Worm (Caenorhabditis elegans): Measurements from ENCODE around the gene R02E4.1.

Gene R02E4.1

ce11 chrX:4147600-4148448 is 43.5 kb upstream of the R02E4.1 start:
- TF ChIP-seq sup-37 (GFP tag; optimal IDR thresholded peaks at IDR 0.05) = no peak
- TF ChIP-seq hlh-4 (tag; optimal IDR thresholded peaks at IDR 0.05) = peak; percentile 10
- no peak for TF ChIP-seq sptf-1 (tag; optimal IDR thresholded peaks at IDR 0.05)
- TF ChIP-seq fos-1 (tag; optimal IDR thresholded peaks at IDR 0.05) = no peak
- peak; percentile 6 for TF ChIP-seq lin-39 (tag; optimal IDR thresholded peaks at IDR 0.05)
- TF ChIP-seq mdl-1 (tag; optimal IDR thresholded peaks at IDR 0.05) = no peak
- no peak for TF ChIP-seq elt-3 (tag; optimal IDR thresholded peaks at IDR 0.05)
- TF ChIP-seq mab-9 (GFP tag; IDR thresholded peaks at IDR 0.05) = no peak
- TF ChIP-seq nhr-19 (GFP tag; conservative IDR thresholded peaks at IDR 0.05) = no peak; the same call in 1 of the 2 replicates
- TF ChIP-seq lin-13 (GFP tag; optimal IDR thresholded peaks at IDR 0.05) = no peak
- no peak for TF ChIP-seq ceh-88 (GFP tag; IDR thresholded peaks at IDR 0.05)
- no peak for TF ChIP-seq tlp-1 (tag; optimal IDR thresholded peaks at IDR 0.05)
- TF ChIP-seq lin-35 (GFP tag; optimal IDR thresholded peaks at IDR 0.05) = no peak
- TF ChIP-seq nhr-11 (tag; optimal IDR thresholded peaks at IDR 0.05) = peak; percentile 33
- TF ChIP-seq ets-5 (GFP tag; IDR thresholded peaks at IDR 0.05) = no peak
- TF ChIP-seq sox-4 (tag; optimal IDR thresholded peaks at IDR 0.05) = no peak
- no peak for TF ChIP-seq irx-1 (tag; optimal IDR thresholded peaks at IDR 0.05)
- TF ChIP-seq lir-3 (tag; optimal IDR thresholded peaks at IDR 0.05; ENCODE audit: poor library complexity) = no peak
- no peak for TF ChIP-seq isw-1 (GFP tag; IDR thresholded peaks at IDR 0.05)
- TF ChIP-seq C34B4.2 (tag; optimal IDR thresholded peaks at IDR 0.05) = no peak
- no peak for TF ChIP-seq hpl-2 (GFP tag; optimal IDR thresholded peaks at IDR 0.05)
- TF ChIP-seq pag-3 (tag; optimal IDR thresholded peaks at IDR 0.05; ENCODE audit: borderline replicate concordance, insufficient read depth) = no peak
- no peak for TF ChIP-seq nhr-28 (tag; optimal IDR thresholded peaks at IDR 0.05)
- no peak for TF ChIP-seq elt-2 (tag; optimal IDR thresholded peaks at IDR 0.05)
- no peak for TF ChIP-seq zag-1 (tag; optimal IDR thresholded peaks at IDR 0.05)
- TF ChIP-seq grh-1 (GFP tag; IDR thresholded peaks at IDR 0.05) = no peak
- peak; percentile 35 for TF ChIP-seq dsc-1 (tag; optimal IDR thresholded peaks at IDR 0.05)
- no peak for TF ChIP-seq efl-3 (GFP tag; optimal IDR thresholded peaks at IDR 0.05)
- no peak for TF ChIP-seq F16B12.6 (tag; optimal IDR thresholded peaks at IDR 0.05)
- TF ChIP-seq zip-4 (GFP tag; optimal IDR thresholded peaks at IDR 0.05) = no peak
- no peak for TF ChIP-seq ces-1 (GFP tag; optimal IDR thresholded peaks at IDR 0.05)
- no peak for TF ChIP-seq vab-15 (tag; optimal IDR thresholded peaks at IDR 0.05)
- no peak for TF ChIP-seq ceh-63 (GFP tag; optimal IDR thresholded peaks at IDR 0.05)
- no peak for TF ChIP-seq blmp-1 (tag; optimal IDR thresholded peaks at IDR 0.05)
- TF ChIP-seq snu-23 (GFP tag; optimal IDR thresholded peaks at IDR 0.05) = peak; percentile 6
- peak; percentile 71 for TF ChIP-seq aly-2 (tag; optimal IDR thresholded peaks at IDR 0.05)
- peak; percentile 46 for TF ChIP-seq nhr-71 (tag; optimal IDR thresholded peaks at IDR 0.05)
- TF ChIP-seq ceh-8 (GFP tag; optimal IDR thresholded peaks at IDR 0.05) = no peak
- no peak for TF ChIP-seq nhr-12 (tag; optimal IDR thresholded peaks at IDR 0.05)
- TF ChIP-seq jun-1 (tag; optimal IDR thresholded peaks at IDR 0.05) = no peak
- TF ChIP-seq nhr-237 (tag; optimal IDR thresholded peaks at IDR 0.05) = no peak
- TF ChIP-seq aha-1 (tag; optimal IDR thresholded peaks at IDR 0.05) = no peak
- no peak for TF ChIP-seq dpl-1 (GFP tag; optimal IDR thresholded peaks at IDR 0.05)
- TF ChIP-seq ceh-82 (tag; optimal IDR thresholded peaks at IDR 0.05) = no peak
- TF ChIP-seq pax-3 (tag; optimal IDR thresholded peaks at IDR 0.05) = no peak
- TF ChIP-seq unc-98 (GFP tag; IDR thresholded peaks at IDR 0.05) = no peak
- TF ChIP-seq fkh-10 (GFP tag; optimal IDR thresholded peaks at IDR 0.05) = no peak
- no peak for TF ChIP-seq pqm-1 (tag; optimal IDR thresholded peaks at IDR 0.05)
- TF ChIP-seq lin-14 (GFP tag; optimal IDR thresholded peaks at IDR 0.05) = peak; percentile 9
- TF ChIP-seq hlh-17 (GFP tag; optimal IDR thresholded peaks at IDR 0.05; ENCODE audit: borderline replicate concordance) = no peak
- TF ChIP-seq ztf-11 (tag; optimal IDR thresholded peaks at IDR 0.05) = no peak
